Fruit fly (Drosophila melanogaster) whole organism, embryonic: ENCODE results near the gene CG43245.
A peak's percentile ranks its signal among the peaks of the same experiment; 100 is the strongest.

Source experiments
- ATbp ChIP-seq: fragments of 200-800 bp; sonication (Bioruptor generic); optimal IDR thresholded peaks from 2 replicates; lab custom pipeline; 2017; ENCODE audit warnings: missing biosample characterization, mild to moderate bottlenecking, missing genetic modification characterization, missing genetic modification reagents
- Antp ChIP-seq: fragments of 200-800 bp; sonication (Bioruptor generic); optimal IDR thresholded peaks from 3 replicates; lab custom pipeline; 2016; ENCODE audit warnings: missing biosample characterization, missing genetic modification characterization
- BEAF-32 ChIP-seq: fragments of 200-800 bp; sonication (Bioruptor generic); optimal IDR thresholded peaks from 3 replicates; lab custom pipeline; 2017; ENCODE audit warnings: missing biosample characterization, missing genetic modification characterization, mild to moderate bottlenecking, moderate library complexity, missing genetic modification reagents
- Bgb ChIP-seq: fragments of 200-800 bp; sonication (Bioruptor generic); IDR thresholded peaks from 2 replicates; pipeline ENCODE4 v1.3.6; 2022; ENCODE audit warnings: missing biosample characterization, missing genetic modification characterization; ENCODE audit not compliant: partially characterized antibody
- C15 ChIP-seq: fragments of 200-800 bp; sonication (Bioruptor generic); IDR thresholded peaks from 3 replicates; pipeline ENCODE4 v1.3.6; 2022; ENCODE audit warnings: missing biosample characterization, missing genetic modification characterization
- CG1024 ChIP-seq: fragments of 200-800 bp; sonication (Bioruptor generic); IDR thresholded peaks from 2 replicates; pipeline ENCODE4 v1.3.6; 2022; ENCODE audit warnings: missing biosample characterization, missing genetic modification characterization
- CG13123 ChIP-seq: fragments of 200-800 bp; sonication (Bioruptor generic); optimal IDR thresholded peaks from 2 replicates; lab custom pipeline; 2016; ENCODE audit warnings: missing biosample characterization, missing genetic modification characterization
- CG14014 ChIP-seq: fragments of 200-800 bp; sonication (Bioruptor generic); IDR thresholded peaks from 2 replicates; pipeline ENCODE4 v1.3.6; 2022; ENCODE audit warnings: missing biosample characterization, missing genetic modification characterization
- CG14441 ChIP-seq: fragments of 200-800 bp; sonication (Bioruptor generic); IDR thresholded peaks from 2 replicates; pipeline ENCODE4 v1.3.6; 2022; ENCODE audit warnings: missing biosample characterization, missing genetic modification characterization
- CG15514 ChIP-seq: fragments of 200-800 bp; sonication (Bioruptor generic); optimal IDR thresholded peaks from 3 replicates; lab custom pipeline; 2017; ENCODE audit warnings: missing biosample characterization, missing genetic modification characterization, mild to moderate bottlenecking, moderate library complexity, missing genetic modification reagents
- CG16779 ChIP-seq: fragments of 200-800 bp; sonication (Bioruptor generic); IDR thresholded peaks from 2 replicates; pipeline ENCODE4 v1.3.6; 2022; ENCODE audit warnings: missing biosample characterization, missing genetic modification characterization
- CG16863 ChIP-seq: fragments of 200-800 bp; sonication (Bioruptor generic); optimal IDR thresholded peaks from 3 replicates; lab custom pipeline; 2016; ENCODE audit warnings: missing biosample characterization, missing genetic modification characterization
- CG2712 ChIP-seq: fragments of 200-800 bp; optimal IDR thresholded peaks from 3 replicates; lab custom pipeline; 2019; ENCODE audit warnings: missing biosample characterization, mild to moderate bottlenecking, missing genetic modification characterization, moderate library complexity
- CG30403 ChIP-seq: fragments of 200-800 bp; sonication (Bioruptor generic); optimal IDR thresholded peaks from 3 replicates; lab custom pipeline; 2016; ENCODE audit warnings: missing biosample characterization, missing genetic modification characterization
- CG31365 ChIP-seq: fragments of 200-800 bp; sonication (Bioruptor generic); optimal IDR thresholded peaks from 2 replicates; lab custom pipeline; 2018; ENCODE audit warnings: missing biosample characterization, mild to moderate bottlenecking, missing genetic modification characterization
- CG31441 ChIP-seq: fragments of 200-800 bp; sonication (Bioruptor generic); IDR thresholded peaks from 2 replicates; pipeline ENCODE4 v1.3.6; 2022; ENCODE audit warnings: missing biosample characterization, missing genetic modification characterization
- CG32772 ChIP-seq: fragments of 200-800 bp; sonication (Bioruptor generic); IDR thresholded peaks from 2 replicates; pipeline ENCODE4 v1.3.6; 2022; ENCODE audit warnings: missing biosample characterization, missing genetic modification characterization
- CG34376 ChIP-seq: fragments of 200-800 bp; sonication (Bioruptor generic); optimal IDR thresholded peaks from 2 replicates; lab custom pipeline; 2018; ENCODE audit warnings: missing biosample characterization, mild to moderate bottlenecking, missing genetic modification characterization
- CG4328 ChIP-seq: fragments of 200-800 bp; sonication (Bioruptor generic); optimal IDR thresholded peaks from 3 replicates; lab custom pipeline; 2017; ENCODE audit warnings: missing biosample characterization, missing genetic modification reagents, missing genetic modification characterization
- CG8290 ChIP-seq, 3 experiments: fragments of 200-800 bp; sonication (Bioruptor generic); optimal IDR thresholded peaks; 2 replicates each; lab custom pipeline; 2016 to 2019; ENCODE audit warnings: missing biosample characterization in 3 of 3, missing genetic modification characterization in 3 of 3, mild to moderate bottlenecking in 2 of 3, moderate library complexity in 1 of 3
- CHES-1-like ChIP-seq: fragments of 200-800 bp; sonication (Bioruptor generic); optimal IDR thresholded peaks from 2 replicates; lab custom pipeline; 2016; ENCODE audit warnings: missing biosample characterization, missing genetic modification characterization
- Drgx ChIP-seq: fragments of 200-800 bp; sonication (Bioruptor generic); IDR thresholded peaks from 2 replicates; pipeline ENCODE4 v1.3.6; 2022; ENCODE audit warnings: missing biosample characterization, missing genetic modification characterization
- Hsf ChIP-seq: fragments of 200-800 bp; sonication (Bioruptor generic); optimal IDR thresholded peaks from 3 replicates; lab custom pipeline; 2016; ENCODE audit warnings: missing biosample characterization, missing genetic modification characterization
- NC2β ChIP-seq: fragments of 200-800 bp; sonication (Bioruptor generic); optimal IDR thresholded peaks from 2 replicates; lab custom pipeline; 2016; ENCODE audit warnings: missing biosample characterization, missing genetic modification characterization
- Neu2 ChIP-seq: fragments of 200-800 bp; sonication (Bioruptor generic); optimal IDR thresholded peaks from 3 replicates; lab custom pipeline; 2016; ENCODE audit warnings: missing biosample characterization, missing genetic modification characterization, borderline replicate concordance
- Oli ChIP-seq: fragments of 200-800 bp; sonication (Bioruptor generic); optimal IDR thresholded peaks from 2 replicates; lab custom pipeline; 2018; ENCODE audit warnings: missing biosample characterization, mild to moderate bottlenecking, missing genetic modification characterization, moderate library complexity
- Scr ChIP-seq: fragments of 200-800 bp; sonication (Bioruptor generic); IDR thresholded peaks from 2 replicates; pipeline ENCODE4 v1.3.6; 2022; ENCODE audit warnings: missing biosample characterization, missing genetic modification characterization; ENCODE audit not compliant: partially characterized antibody
- Sox100B ChIP-seq: fragments of 200-800 bp; sonication (Bioruptor generic); optimal IDR thresholded peaks from 3 replicates; lab custom pipeline; 2018; ENCODE audit warnings: missing biosample characterization, mild to moderate bottlenecking, missing genetic modification characterization
- Sry-δ ChIP-seq: fragments of 200-800 bp; sonication (Bioruptor generic); optimal IDR thresholded peaks from 2 replicates; lab custom pipeline; 2016; ENCODE audit warnings: missing biosample characterization, missing genetic modification characterization
- Stat92E ChIP-seq, 3 experiments: fragments of >200 bp in 2 of 3; fragments of 200-800 bp in 1 of 3; sonication (Bioruptor generic) in 1 of 3; optimal IDR thresholded peaks; 2 replicates each; lab custom pipeline; 2017 to 2019; ENCODE audit warnings: missing biosample characterization in 3 of 3, missing genetic modification characterization in 3 of 3, mild to moderate bottlenecking in 1 of 3, moderate library complexity in 1 of 3
- Vsx1 ChIP-seq: fragments of 200-800 bp; sonication (Bioruptor generic); optimal IDR thresholded peaks from 2 replicates; lab custom pipeline; 2017; ENCODE audit warnings: missing biosample characterization, mild to moderate bottlenecking, missing genetic modification characterization, missing genetic modification reagents
- al ChIP-seq: fragments of 200-800 bp; sonication (Bioruptor generic); IDR thresholded peaks from 2 replicates; pipeline ENCODE4 v1.3.6; 2022; ENCODE audit warnings: missing biosample characterization, missing genetic modification characterization
- dm ChIP-seq: fragments of 200-800 bp; sonication (Bioruptor generic); optimal IDR thresholded peaks from 3 replicates; lab custom pipeline; 2016; ENCODE audit warnings: missing biosample characterization, missing genetic modification characterization
- esg ChIP-seq: fragments of 200-800 bp; sonication (Bioruptor generic); conservative IDR thresholded peaks from 2 replicates; pipeline ENCODE4 v1.3.6; 2022; ENCODE audit warnings: missing biosample characterization, missing genetic modification characterization
- knrl ChIP-seq: fragments of 200-800 bp; sonication (Bioruptor generic); IDR thresholded peaks from 3 replicates; pipeline ENCODE4 v1.3.6; 2022; ENCODE audit warnings: missing biosample characterization, missing genetic modification characterization; ENCODE audit not compliant: partially characterized antibody
- maf-S ChIP-seq: fragments of 200-800 bp; sonication (Bioruptor generic); optimal IDR thresholded peaks from 2 replicates; lab custom pipeline; 2016; ENCODE audit warnings: missing biosample characterization, missing genetic modification characterization
- mam ChIP-seq: fragments of 200-800 bp; sonication (Bioruptor generic); optimal IDR thresholded peaks from 3 replicates; lab custom pipeline; 2016; ENCODE audit warnings: missing biosample characterization, missing genetic modification characterization
- mld ChIP-seq: fragments of 200-800 bp; sonication (Bioruptor generic); IDR thresholded peaks from 3 replicates; pipeline ENCODE4 v1.3.6; 2022; ENCODE audit warnings: missing biosample characterization, missing genetic modification characterization; ENCODE audit not compliant: partially characterized antibody
- nau ChIP-seq: fragments of 200-800 bp; sonication (Bioruptor generic); optimal IDR thresholded peaks from 3 replicates; lab custom pipeline; 2017; ENCODE audit warnings: missing biosample characterization, mild to moderate bottlenecking, missing genetic modification characterization, missing genetic modification reagents
- ranshi ChIP-seq: fragments of 200-800 bp; sonication (Bioruptor generic); IDR thresholded peaks from 2 replicates; pipeline ENCODE4 v1.3.6; 2022; ENCODE audit warnings: missing biosample characterization, missing genetic modification characterization
- sc ChIP-seq, 3 experiments: fragments of >200 bp in 2 of 3; fragments of 200-800 bp in 1 of 3; sonication (Bioruptor generic) in 1 of 3; optimal IDR thresholded peaks; 2 replicates in 2 of 3; 3 replicates in 1 of 3; lab custom pipeline; 2017; ENCODE audit warnings: mild to moderate bottlenecking in 1 of 3, missing biosample characterization in 1 of 3, missing genetic modification characterization in 1 of 3, missing genetic modification reagents in 1 of 3
- seq ChIP-seq: fragments of 200-800 bp; sonication (Bioruptor generic); IDR thresholded peaks from 2 replicates; pipeline ENCODE4 v1.3.6; 2022; ENCODE audit warnings: missing biosample characterization, missing genetic modification characterization
- sug ChIP-seq: fragments of 200-800 bp; optimal IDR thresholded peaks from 2 replicates; lab custom pipeline; 2019; ENCODE audit warnings: missing biosample characterization, mild to moderate bottlenecking, missing genetic modification characterization, moderate library complexity
- tap ChIP-seq: fragments of 200-800 bp; optimal IDR thresholded peaks from 3 replicates; lab custom pipeline; 2019; ENCODE audit warnings: missing biosample characterization, mild to moderate bottlenecking, missing genetic modification characterization, moderate library complexity
- tgo ChIP-seq: fragments of 200-800 bp; sonication (Bioruptor generic); IDR thresholded peaks from 3 replicates; pipeline ENCODE4 v1.3.6; 2022; ENCODE audit warnings: missing biosample characterization, missing genetic modification characterization
- tx ChIP-seq: fragments of 200-800 bp; sonication (Bioruptor generic); optimal IDR thresholded peaks from 2 replicates; lab custom pipeline; 2016; ENCODE audit warnings: missing biosample characterization, missing genetic modification characterization
- usp ChIP-seq: fragments of >200 bp; optimal IDR thresholded peaks from 2 replicates; lab custom pipeline; 2017; ENCODE audit warnings: missing biosample characterization, missing genetic modification characterization
- wdn ChIP-seq: fragments of 200-800 bp; sonication (Bioruptor generic); IDR thresholded peaks from 2 replicates; pipeline ENCODE4 v1.3.6; 2022; ENCODE audit warnings: missing biosample characterization, missing genetic modification characterization

The CG43245 gene

DNA sequence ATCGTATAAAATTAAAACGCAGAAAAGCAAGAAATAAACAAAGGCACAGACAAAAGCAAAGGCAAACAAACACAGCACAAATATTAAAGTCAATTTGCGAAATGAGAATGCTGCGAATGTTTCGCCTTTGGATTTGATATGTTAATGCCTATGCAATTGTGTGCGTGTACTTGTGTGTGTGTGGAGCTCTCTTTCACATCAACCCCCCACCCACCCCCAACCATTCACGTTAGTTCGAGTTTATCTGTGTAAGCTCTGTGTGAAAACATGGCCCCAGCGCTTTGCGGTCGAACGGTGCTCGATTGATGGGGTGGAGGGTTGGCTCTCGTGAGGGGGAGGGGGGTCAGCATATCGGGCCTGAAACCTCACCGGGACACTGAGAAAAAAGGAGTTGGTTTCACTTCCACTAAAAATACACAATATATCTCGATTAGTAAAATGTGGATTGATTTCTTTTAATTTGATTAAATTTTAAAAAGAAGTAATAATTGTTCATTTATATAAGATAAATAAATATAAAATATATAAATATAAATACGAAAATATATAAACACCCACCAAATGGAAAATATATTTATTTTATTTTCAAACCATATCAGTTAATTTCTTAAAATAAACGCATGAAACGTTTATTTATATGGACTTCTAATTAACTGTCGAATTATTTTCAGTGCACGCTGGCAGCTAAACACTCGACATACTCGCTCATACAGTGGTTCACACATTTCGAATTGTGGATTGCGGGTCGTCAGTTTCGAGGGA is 33.2 kb upstream of the CG43245 start (continued):
- TF ChIP-seq al (peak; percentile 79), Stat92E (GFP tag; optimal IDR thresholded peaks at IDR 0.05; lab: Kevin White, UChicago) (peak in 1 of 3 experiments; percentile 23), CG31365 (tag; lab: Kevin White, UChicago) (no peak), CG14014 (GFP tag; lab: Robert Waterston, UW) (peak; percentile 69), tap (peak; percentile 87), Scr (GFP tag; lab: Robert Waterston, UW) (no peak), sug (tag; lab: Kevin White, UChicago) (peak; percentile 70), CG8290 (GFP tag; optimal IDR thresholded peaks at IDR 0.05; lab: Kevin White, UChicago) (no peak), CG8290 (tag; optimal IDR thresholded peaks at IDR 0.05; lab: Kevin White, UChicago) (peak in 1 of 2 experiments; percentile 75), maf-S (GFP tag; lab: Kevin White, UChicago) (no peak), NC2β (no peak), CHES-1-like (no peak), CG31441 (GFP tag; lab: Robert Waterston, UW) (peak; percentile 81), CG2712 (peak; percentile 92), Vsx1 (GFP tag; lab: Kevin White, UChicago) (peak; percentile 41), BEAF-32 (GFP tag; lab: Kevin White, UChicago) (no peak), ranshi (GFP tag; lab: Robert Waterston, UW) (peak; percentile 84; the same call in 1 of the 2 replicates), esg (GFP tag; lab: Robert Waterston, UW) (peak; percentile 65), ATbp (GFP tag; lab: Kevin White, UChicago) (peak; percentile 33), CG14441 (GFP tag; lab: Robert Waterston, UW) (peak; percentile 81), sc (optimal IDR thresholded peaks at IDR 0.05; lab: Kevin White, UChicago) (no peak), sc (GFP tag; optimal IDR thresholded peaks at IDR 0.05; lab: Kevin White, UChicago) (peak; percentile 53), CG34376 (GFP tag; lab: Kevin White, UChicago) (no peak), dm (GFP tag; lab: Kevin White, UChicago) (no peak), nau (no peak), CG15514 (peak; percentile 46), Sox100B (GFP tag; lab: Kevin White, UChicago) (peak; percentile 96), CG13123 (peak; percentile 29), Oli (tag; lab: Kevin White, UChicago) (peak; percentile 89), CG16779 (GFP tag; lab: Robert Waterston, UW) (0 out of 2 replicates have a peak, but pooled peaks have one; percentile 52), CG16863 (GFP tag; lab: Kevin White, UChicago) (no peak), Antp (no peak), tx (no peak), knrl (GFP tag; lab: Robert Waterston, UW) (no peak), mam (peak; percentile 35), wdn (GFP tag; lab: Robert Waterston, UW) (peak; percentile 56), CG30403 (peak; percentile 71), Sry-δ (no peak), Bgb (GFP tag; lab: Robert Waterston, UW) (peak; percentile 55; the same call in 1 of the 2 replicates), CG32772 (GFP tag; lab: Robert Waterston, UW) (peak; percentile 84), mld (no peak), CG1024 (GFP tag; lab: Robert Waterston, UW) (peak; percentile 8; the same call in 1 of the 2 replicates), usp (GFP tag; lab: Kevin White, UChicago) (no peak), Neu2 (GFP tag; lab: Kevin White, UChicago) (no peak), seq (GFP tag; lab: Robert Waterston, UW) (peak; percentile 31; the same call in 1 of the 2 replicates), Hsf (GFP tag; lab: Kevin White, UChicago) (peak; percentile 35), CG4328 (peak; percentile 75), Drgx (GFP tag; lab: Robert Waterston, UW) (peak; percentile 72), C15 (GFP tag; lab: Robert Waterston, UW) (no peak), tgo (peak; percentile 91)
